Worm (Caenorhabditis elegans): ENCODE measurements around the gene C08B6.11.

The C08B6.11 gene

ce11 chrV:10087103-10087502 is 20.3 kb upstream of the C08B6.11 start, which contains the start of gene R04B5.5 (continued):
- TF ChIP-seq jun-1 (tag; optimal IDR thresholded peaks at IDR 0.05) = no peak
- TF ChIP-seq snpc-4 (tag; optimal IDR thresholded peaks at IDR 0.05) = no peak
- TF ChIP-seq F16B12.6 (tag; optimal IDR thresholded peaks at IDR 0.05) = no peak
- peak; percentile 72 for TF ChIP-seq nhr-71 (tag; optimal IDR thresholded peaks at IDR 0.05)
- TF ChIP-seq sptf-1 (tag; optimal IDR thresholded peaks at IDR 0.05) = no peak
- TF ChIP-seq nhr-20 (tag; optimal IDR thresholded peaks at IDR 0.05) = peak; percentile 71
- no peak for TF ChIP-seq dpl-1 (GFP tag; optimal IDR thresholded peaks at IDR 0.05)
- no peak for TF ChIP-seq sup-37 (GFP tag; optimal IDR thresholded peaks at IDR 0.05)
- no peak for TF ChIP-seq ama-1 (optimal IDR thresholded peaks at IDR 0.05)
- TF ChIP-seq grh-1 (GFP tag; IDR thresholded peaks at IDR 0.05) = no peak
- TF ChIP-seq blmp-1 (tag; optimal IDR thresholded peaks at IDR 0.05) = peak; percentile 75
- peak in 5 of 6 experiments; percentile 83 to 97 (median 91) for TF ChIP-seq elt-3 (tag; optimal IDR thresholded peaks at IDR 0.05)
- TF ChIP-seq lin-14 (GFP tag; optimal IDR thresholded peaks at IDR 0.05) = peak; percentile 82
- no peak for TF ChIP-seq zag-1 (tag; optimal IDR thresholded peaks at IDR 0.05)
- no peak for TF ChIP-seq fkh-10 (GFP tag; optimal IDR thresholded peaks at IDR 0.05)
- TF ChIP-seq aly-2 (tag; optimal IDR thresholded peaks at IDR 0.05) = no peak
- TF ChIP-seq egl-13 (tag; optimal IDR thresholded peaks at IDR 0.05) = no peak

ce11 chrV:10090461-10090860 is 16.9 kb upstream of the C08B6.11 start, which contains the start of gene R04B5.7:
TSS of gene R04B5.7 (minus strand) at chrV:10090561.
- TF ChIP-seq rnt-1 (tag; optimal IDR thresholded peaks at IDR 0.05) (no peak), snu-23 (GFP tag; optimal IDR thresholded peaks at IDR 0.05) (no peak), nhr-20 (tag; optimal IDR thresholded peaks at IDR 0.05) (no peak), ceh-8 (GFP tag; optimal IDR thresholded peaks at IDR 0.05) (no peak), mab-9 (GFP tag; IDR thresholded peaks at IDR 0.05) (no peak), unc-130 (tag; optimal IDR thresholded peaks at IDR 0.05) (no peak), Y116A8C.19 (tag; optimal IDR thresholded peaks at IDR 0.05; ENCODE audit: borderline replicate concordance) (no peak), ceh-63 (GFP tag; optimal IDR thresholded peaks at IDR 0.05) (no peak), sup-37 (GFP tag; optimal IDR thresholded peaks at IDR 0.05) (no peak), ama-1 (optimal IDR thresholded peaks at IDR 0.05) (no peak)

ce11 chrV:10091152-10091551 is 16.3 kb upstream of the C08B6.11 start, which contains the start of gene R04B5.11:
TSS of gene R04B5.11 (minus strand) at chrV:10091252.
- TF ChIP-seq lin-15B (tag; optimal IDR thresholded peaks at IDR 0.05) (no peak), sptf-1 (tag; optimal IDR thresholded peaks at IDR 0.05) (no peak), blmp-1 (tag; optimal IDR thresholded peaks at IDR 0.05) (no peak), nhr-237 (tag; optimal IDR thresholded peaks at IDR 0.05) (no peak), elt-2 (tag; optimal IDR thresholded peaks at IDR 0.05) (no peak), isw-1 (GFP tag; IDR thresholded peaks at IDR 0.05) (no peak)

ce11 chrV:10094374-10094773 is 13.0 kb upstream of the C08B6.11 start, which contains the start of gene srd-49:
TSS of gene srd-49 (plus strand) at chrV:10094674.
- TF ChIP-seq nhr-84 (tag; optimal IDR thresholded peaks at IDR 0.05) = no peak
- no peak for TF ChIP-seq nhr-28 (tag; optimal IDR thresholded peaks at IDR 0.05)
- TF ChIP-seq nhr-76 (tag; optimal IDR thresholded peaks at IDR 0.05) = no peak
- TF ChIP-seq grh-1 (GFP tag; IDR thresholded peaks at IDR 0.05) = no peak
- TF ChIP-seq fkh-4 (tag; optimal IDR thresholded peaks at IDR 0.05; ENCODE audit: borderline replicate concordance) = no peak
- TF ChIP-seq sptf-1 (tag; optimal IDR thresholded peaks at IDR 0.05) = no peak
- TF ChIP-seq ceh-8 (GFP tag; optimal IDR thresholded peaks at IDR 0.05) = no peak
- no peak for TF ChIP-seq hlh-17 (GFP tag; optimal IDR thresholded peaks at IDR 0.05; ENCODE audit: borderline replicate concordance)
- TF ChIP-seq egl-13 (tag; optimal IDR thresholded peaks at IDR 0.05) = no peak
- no peak for TF ChIP-seq nhr-47 (tag; optimal IDR thresholded peaks at IDR 0.05)
- no peak for TF ChIP-seq nhr-20 (tag; optimal IDR thresholded peaks at IDR 0.05)
- TF ChIP-seq mdl-1 (tag; optimal IDR thresholded peaks at IDR 0.05) = no peak
- TF ChIP-seq nhr-77 (tag; optimal IDR thresholded peaks at IDR 0.05) = no peak
- TF ChIP-seq mep-1 (tag; optimal IDR thresholded peaks at IDR 0.05) = no peak
- no peak for TF ChIP-seq xbp-1 (tag; optimal IDR thresholded peaks at IDR 0.05)
- TF ChIP-seq sup-37 (GFP tag; optimal IDR thresholded peaks at IDR 0.05) = no peak
- no peak for TF ChIP-seq aha-1 (tag; optimal IDR thresholded peaks at IDR 0.05)
- TF ChIP-seq nhr-90 (tag; optimal IDR thresholded peaks at IDR 0.05; ENCODE audit: poor library complexity) = no peak
- TF ChIP-seq irx-1 (tag; optimal IDR thresholded peaks at IDR 0.05) = no peak
- TF ChIP-seq tlp-1 (tag; optimal IDR thresholded peaks at IDR 0.05) = no peak
